Fruit fly (Drosophila melanogaster) whole organism, wandering third instar larva: Measurements from ENCODE around the gene CG8326.

ENCODE experiments used
- Hr83 ChIP-seq: fragments of 200-300 bp; sonication (Bioruptor generic); optimal IDR thresholded peaks from 2 replicates; lab custom pipeline; 2016; ENCODE audit warnings: missing biosample characterization, mild to moderate bottlenecking, missing genetic modification characterization, moderate library complexity; ENCODE audit not compliant: poor library complexity, severe bottlenecking
- Myc ChIP-seq: fragments of >200 bp; optimal IDR thresholded peaks from 2 replicates; lab custom pipeline; 2017
- Rel ChIP-seq, 2 experiments: fragments of 200-800 bp; sonication (Bioruptor generic) in 1 of 2; optimal IDR thresholded peaks; 2 replicates in 1 of 2; 3 replicates in 1 of 2; lab custom pipeline; 2016 to 2019; ENCODE audit warnings: mild to moderate bottlenecking in 2 of 2, missing biosample characterization in 2 of 2, missing genetic modification characterization in 2 of 2, moderate library complexity in 1 of 2
- ey ChIP-seq: fragments of 200-800 bp; sonication (Bioruptor generic); optimal IDR thresholded peaks from 2 replicates; lab custom pipeline; 2016; ENCODE audit warnings: missing biosample characterization, missing genetic modification characterization
- h ChIP-seq: fragments of 200-800 bp; sonication (Bioruptor generic); optimal IDR thresholded peaks from 3 replicates; lab custom pipeline; 2016; ENCODE audit warnings: missing biosample characterization, mild to moderate bottlenecking, missing genetic modification characterization
- lola ChIP-seq: fragments of >200 bp; optimal IDR thresholded peaks from 2 replicates; lab custom pipeline; 2017; ENCODE audit warnings: missing biosample characterization, missing genetic modification characterization
- rgr ChIP-seq: fragments of 200-800 bp; sonication (Bioruptor generic); optimal IDR thresholded peaks from 3 replicates; lab custom pipeline; 2016; ENCODE audit warnings: missing biosample characterization, mild to moderate bottlenecking, missing genetic modification characterization
- woc ChIP-seq: sonication (Bioruptor generic); optimal IDR thresholded peaks from 2 replicates; lab custom pipeline; 2016; ENCODE audit warnings: missing biosample characterization, mild to moderate bottlenecking, missing genetic modification characterization

The CG8326 gene

DNA sequence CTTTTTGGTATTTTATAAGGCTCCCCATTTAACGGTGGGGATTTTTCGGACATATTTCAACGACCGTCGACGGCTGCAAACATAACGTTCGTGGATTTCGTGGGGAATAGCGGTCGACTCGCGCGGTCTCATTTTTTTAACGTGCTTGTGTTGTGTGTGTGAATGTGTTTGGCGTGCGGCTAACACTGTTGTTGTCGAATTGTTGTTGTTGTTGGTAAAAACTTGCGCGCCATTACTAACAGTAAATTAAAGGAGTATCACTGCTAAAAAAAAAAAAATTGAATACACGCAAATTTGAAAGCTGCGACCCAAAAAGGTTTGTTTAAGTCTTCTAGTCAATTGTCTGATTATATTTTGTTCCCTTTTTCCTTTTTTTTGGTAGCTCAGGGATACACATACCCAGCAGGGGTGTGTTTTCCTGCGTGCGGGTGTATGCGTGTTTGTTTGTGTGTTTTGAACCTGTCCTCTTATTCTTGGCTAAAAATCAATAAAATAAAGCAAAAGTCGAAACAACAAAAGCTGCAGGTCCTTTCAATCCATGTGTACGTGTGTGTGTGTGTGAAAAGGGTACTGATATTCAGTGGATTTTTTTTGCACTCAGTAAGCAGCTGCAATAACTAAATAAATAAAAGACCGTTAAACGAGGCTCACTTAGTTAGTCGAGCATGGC lies 49.4 kb downstream of the CG8326 start, which contains the start of gene CG12991 (continued):
- TF ChIP-seq Hr83 (GFP tag; lab: Kevin White, UChicago): no peak
- peak; percentile 36 for TF ChIP-seq rgr
- no peak for TF ChIP-seq Rel (GFP tag; optimal IDR thresholded peaks at IDR 0.05; lab: Kevin White, UChicago)
- TF ChIP-seq Rel (tag; optimal IDR thresholded peaks at IDR 0.05; lab: Kevin White, UChicago): no peak
- peak; percentile 34 for TF ChIP-seq h
- no peak for TF ChIP-seq Myc (lab: Kevin White, UChicago)
- peak; percentile 13 for TF ChIP-seq ey (GFP tag; lab: Kevin White, UChicago)

DNA sequence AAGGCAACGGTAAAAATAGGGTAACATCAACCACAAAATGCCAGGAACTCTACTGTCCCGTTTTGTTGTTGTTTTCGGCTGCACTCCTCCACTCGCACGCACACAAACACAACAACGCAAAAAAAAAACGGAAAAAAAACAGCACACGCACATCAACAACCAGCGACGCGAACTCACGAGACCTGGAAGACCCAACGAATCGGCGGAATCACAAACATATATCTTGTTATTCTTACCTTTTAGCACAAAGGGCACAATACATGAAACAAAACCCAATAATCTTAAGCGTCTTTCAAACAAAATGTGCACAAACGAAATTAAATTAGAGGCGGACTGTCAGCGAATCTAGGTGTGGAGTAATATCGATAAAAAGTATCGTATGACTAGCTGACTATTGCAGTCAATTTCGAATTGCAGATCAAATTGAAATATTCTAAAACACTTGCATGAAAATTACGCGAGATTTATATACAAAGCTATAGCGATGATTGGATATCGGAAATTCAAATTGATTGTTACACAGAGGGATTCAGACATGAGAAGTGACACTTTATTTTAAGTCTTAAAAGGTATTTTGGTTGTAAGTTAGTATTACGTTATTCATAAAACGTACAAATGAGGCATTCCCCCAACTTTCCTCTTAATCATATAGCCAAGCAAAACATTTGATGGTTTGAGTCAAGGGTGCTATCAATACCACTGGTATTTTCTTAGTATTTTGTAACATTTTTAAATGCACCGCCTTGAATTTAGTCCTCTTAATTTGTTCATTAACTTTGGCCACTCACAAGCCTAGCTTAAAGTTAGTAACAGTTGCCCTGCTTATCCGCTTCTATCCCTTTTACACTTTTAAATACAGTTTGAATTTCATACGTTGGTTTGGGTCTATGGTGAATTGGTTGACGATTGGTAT lies 50.2 kb downstream of the CG8326 start, which contains the start of gene Ankle2:
TSS of gene Ankle2 (minus strand) at position 361 of the 913 bp plus-strand sequence.
- TF ChIP-seq Myc (lab: Kevin White, UChicago) (peak; percentile 49), Rel (GFP tag; optimal IDR thresholded peaks at IDR 0.05; lab: Kevin White, UChicago) (no peak), Rel (tag; optimal IDR thresholded peaks at IDR 0.05; lab: Kevin White, UChicago) (peak; percentile 95), lola (GFP tag; lab: Kevin White, UChicago) (no peak), woc (GFP tag; lab: Kevin White, UChicago) (peak; percentile 31)
